Worm (Caenorhabditis elegans) whole organism, L2 larva: ENCODE data around the gene C29F9.9.

Experiments used
- C34F6.9 ChIP-seq: fragments of 150-350 bp; optimal IDR thresholded peaks from 2 replicates; lab custom pipeline; 2014; ENCODE audit warnings: missing biosample characterization, missing genetic modification characterization
- F13H6.1 ChIP-seq: sonication (generic microtip); optimal IDR thresholded peaks from 2 replicates; lab custom pipeline; 2016; ENCODE audit warnings: missing genetic modification characterization, missing compliant biosample characterization
- R02D3.7 ChIP-seq: fragments of 150-350 bp; optimal IDR thresholded peaks from 2 replicates; lab custom pipeline; 2014; ENCODE audit warnings: missing biosample characterization, missing genetic modification characterization
- Y55F3AM.14 ChIP-seq: fragments of 200-800 bp; sonication (Bioruptor generic); optimal IDR thresholded peaks from 2 replicates; lab custom pipeline; 2018; ENCODE audit warnings: mild to moderate bottlenecking, missing genetic modification characterization, missing compliant biosample characterization
- alr-1 ChIP-seq: fragments of 150-350 bp; optimal IDR thresholded peaks from 2 replicates; lab custom pipeline; 2014; ENCODE audit warnings: missing biosample characterization, missing genetic modification characterization
- ama-1 ChIP-seq: fragments of 150-350 bp; optimal IDR thresholded peaks from 2 replicates; lab custom pipeline; 2018; ENCODE audit warnings: inconsistent platforms
- blmp-1 ChIP-seq: sonication (generic microtip); optimal IDR thresholded peaks from 2 replicates; lab custom pipeline; 2017; ENCODE audit warnings: missing genetic modification characterization, mild to moderate bottlenecking, missing compliant biosample characterization, antibody characterized with exemption, moderate library complexity; ENCODE audit not compliant: insufficient read depth
- ceh-16 ChIP-seq: fragments of 150-350 bp; optimal IDR thresholded peaks from 2 replicates; lab custom pipeline; 2014; ENCODE audit warnings: missing biosample characterization, missing genetic modification characterization
- ceh-82 ChIP-seq: fragments of 150-350 bp; optimal IDR thresholded peaks from 2 replicates; lab custom pipeline; 2014; ENCODE audit warnings: missing biosample characterization, missing genetic modification characterization
- crh-2 ChIP-seq: sonication (generic microtip); optimal IDR thresholded peaks from 2 replicates; lab custom pipeline; 2017; ENCODE audit warnings: missing biosample characterization, missing genetic modification characterization
- dmd-4 ChIP-seq: sonication (generic microtip); optimal IDR thresholded peaks from 2 replicates; lab custom pipeline; 2017; ENCODE audit warnings: missing biosample characterization, missing genetic modification characterization
- egl-27 ChIP-seq: sonication (generic microtip); optimal IDR thresholded peaks from 3 replicates; lab custom pipeline; 2017; ENCODE audit warnings: missing biosample characterization, missing genetic modification reagents, missing genetic modification characterization
- elt-1 ChIP-seq: fragments of 150-350 bp; optimal IDR thresholded peaks from 2 replicates; lab custom pipeline; 2014; ENCODE audit warnings: missing biosample characterization, missing genetic modification characterization
- fos-1 ChIP-seq: fragments of 150-350 bp; optimal IDR thresholded peaks from 2 replicates; lab custom pipeline; 2014; ENCODE audit warnings: missing biosample characterization, missing genetic modification characterization
- gmeb-1 ChIP-seq: fragments of 150-350 bp; optimal IDR thresholded peaks from 2 replicates; lab custom pipeline; 2014; ENCODE audit warnings: missing biosample characterization, missing genetic modification characterization
- lin-11 ChIP-seq: fragments of 150-350 bp; sonication (generic microtip); optimal IDR thresholded peaks from 2 replicates; lab custom pipeline; 2014; ENCODE audit warnings: missing biosample characterization, missing genetic modification characterization, inconsistent platforms, mixed read lengths
- lin-13 ChIP-seq: fragments of 150-350 bp; optimal IDR thresholded peaks from 2 replicates; lab custom pipeline; 2014; ENCODE audit warnings: missing biosample characterization, missing genetic modification reagents, missing genetic modification characterization
- lsy-2 ChIP-seq, 2 experiments: fragments of 150-350 bp in 1 of 2; sonication (generic microtip) in 1 of 2; optimal IDR thresholded peaks; 2 replicates each; lab custom pipeline; 2014 to 2017; ENCODE audit warnings: missing biosample characterization in 2 of 2, missing genetic modification characterization in 2 of 2
- mab-5 ChIP-seq: fragments of 150-350 bp; optimal IDR thresholded peaks from 2 replicates; lab custom pipeline; 2014; ENCODE audit warnings: missing biosample characterization, missing genetic modification characterization
- mbf-1 ChIP-seq: sonication (generic microtip); optimal IDR thresholded peaks from 2 replicates; lab custom pipeline; 2017; ENCODE audit warnings: missing biosample characterization, missing genetic modification characterization
- nhr-10 ChIP-seq: sonication (generic microtip); optimal IDR thresholded peaks from 2 replicates; lab custom pipeline; 2017; ENCODE audit warnings: missing biosample characterization, missing genetic modification characterization
- nhr-11 ChIP-seq: fragments of 150-350 bp; optimal IDR thresholded peaks from 2 replicates; lab custom pipeline; 2014; ENCODE audit warnings: missing biosample characterization, missing genetic modification characterization
- nhr-129 ChIP-seq: fragments of 150-350 bp; optimal IDR thresholded peaks from 2 replicates; lab custom pipeline; 2014; ENCODE audit warnings: missing biosample characterization, missing genetic modification characterization
- nhr-21 ChIP-seq: fragments of 150-350 bp; optimal IDR thresholded peaks from 2 replicates; lab custom pipeline; 2014; ENCODE audit warnings: missing biosample characterization, missing genetic modification characterization
- nhr-25 ChIP-seq: fragments of 150-350 bp; sonication (generic microtip); optimal IDR thresholded peaks from 3 replicates; lab custom pipeline; 2014; ENCODE audit warnings: missing biosample characterization, missing genetic modification characterization
- nhr-6 ChIP-seq: fragments of 150-350 bp; optimal IDR thresholded peaks from 2 replicates; lab custom pipeline; 2014; ENCODE audit warnings: missing biosample characterization, missing genetic modification characterization
- peb-1 ChIP-seq: fragments of 150-350 bp; optimal IDR thresholded peaks from 2 replicates; lab custom pipeline; 2014; ENCODE audit warnings: missing biosample characterization, missing genetic modification characterization
- sem-4 ChIP-seq: fragments of 150-350 bp; optimal IDR thresholded peaks from 2 replicates; lab custom pipeline; 2014; ENCODE audit warnings: missing biosample characterization, missing genetic modification reagents, missing genetic modification characterization
- sma-3 ChIP-seq: sonication (generic microtip); optimal IDR thresholded peaks from 2 replicates; lab custom pipeline; 2016; ENCODE audit warnings: missing genetic modification reagents, missing genetic modification characterization, missing compliant biosample characterization
- sma-9 ChIP-seq, 2 experiments: fragments of 150-350 bp in 1 of 2; sonication (generic microtip) in 1 of 2; optimal IDR thresholded peaks; 2 replicates each; lab custom pipeline; 2014 to 2016; ENCODE audit warnings: missing genetic modification characterization in 2 of 2, mild to moderate bottlenecking in 1 of 2, missing biosample characterization in 1 of 2, missing compliant biosample characterization in 1 of 2, missing genetic modification reagents in 1 of 2, moderate library complexity in 1 of 2
- snpc-4 ChIP-seq: fragments of 150-350 bp; optimal IDR thresholded peaks from 2 replicates; lab custom pipeline; 2014; ENCODE audit warnings: missing biosample characterization, missing genetic modification characterization
- unc-55 ChIP-seq: fragments of 150-350 bp; sonication (generic microtip); optimal IDR thresholded peaks from 3 replicates; lab custom pipeline; 2014; ENCODE audit warnings: missing biosample characterization, missing genetic modification reagents, missing genetic modification characterization
- unc-62 ChIP-seq: fragments of 150-350 bp; optimal IDR thresholded peaks from 2 replicates; lab custom pipeline; 2014; ENCODE audit warnings: missing biosample characterization, missing genetic modification reagents, missing genetic modification characterization
- zag-1 ChIP-seq: fragments of 150-350 bp; optimal IDR thresholded peaks from 2 replicates; lab custom pipeline; 2014; ENCODE audit warnings: missing biosample characterization, missing genetic modification characterization
- ztf-1 ChIP-seq: fragments of 200-800 bp; sonication (Bioruptor generic); conservative IDR thresholded peaks from 2 replicates; pipeline ENCODE4 v1.3.6; 2022; ENCODE audit warnings: missing genetic modification characterization, missing compliant biosample characterization
- ztf-4 ChIP-seq: fragments of 150-350 bp; optimal IDR thresholded peaks from 2 replicates; lab custom pipeline; 2014; ENCODE audit warnings: missing biosample characterization, missing genetic modification characterization

C29F9.9 gene

DNA sequence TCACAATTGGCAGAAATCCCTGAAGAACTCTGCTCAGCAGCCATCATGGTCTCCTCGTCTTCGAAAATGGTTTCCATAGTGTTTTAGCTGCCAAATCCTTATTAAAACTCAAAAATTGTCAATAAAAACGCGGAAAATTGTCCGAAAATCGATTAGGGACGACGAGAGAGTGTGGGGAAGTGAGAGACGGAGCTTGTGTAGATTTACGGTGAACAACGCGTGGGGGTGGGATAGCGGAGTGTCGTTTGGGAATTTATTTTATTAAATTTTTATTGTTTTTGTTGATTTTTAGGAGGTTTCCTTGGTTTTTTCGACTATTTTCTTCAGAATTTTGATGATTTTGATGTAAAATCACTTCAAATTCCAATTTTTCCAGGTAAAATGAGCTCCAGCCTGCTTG lies 11.5 kb downstream of the C29F9.9 start, which contains the start of the genes F54C4.4 and mrpl-40:
Gene F54C4.4, minus strand, starts transcription at position 199 of the 400 bp plus-strand sequence.
Gene mrpl-40, plus strand, starts transcription at position 377 of the 400 bp plus-strand sequence.
- TF ChIP-seq crh-2 (tag; lab: Kevin White, UChicago) (peak; percentile 64), F13H6.1 (tag; lab: Kevin White, UChicago) (peak; percentile 56), nhr-25 (tag; lab: Kevin White, UChicago) (peak; percentile 37), mbf-1 (no peak), mab-5 (tag; lab: Kevin White, UChicago) (peak; percentile 33), nhr-21 (tag; lab: Kevin White, UChicago) (peak; percentile 49), gmeb-1 (peak; percentile 73), unc-55 (peak; percentile 81), C34F6.9 (tag; lab: Kevin White, UChicago) (peak; percentile 73), ztf-4 (tag; lab: Kevin White, UChicago) (no peak), snpc-4 (tag; lab: Kevin White, UChicago) (peak; percentile 21), lin-13 (GFP tag; lab: Kevin White, UChicago) (peak; percentile 80), sem-4 (tag; lab: Kevin White, UChicago) (no peak), sma-3 (GFP tag; lab: Kevin White, UChicago) (peak; percentile 75), blmp-1 (peak; percentile 8), ama-1 (lab: Kevin White, UChicago) (no peak), ztf-1 (GFP tag; lab: Robert Waterston, UW) (no peak), nhr-129 (tag; lab: Kevin White, UChicago) (peak; percentile 54), egl-27 (peak; percentile 53), fos-1 (tag; lab: Kevin White, UChicago) (peak; percentile 33), ceh-16 (tag; lab: Kevin White, UChicago) (peak; percentile 43), R02D3.7 (tag; lab: Kevin White, UChicago) (peak; percentile 94), nhr-11 (tag; lab: Kevin White, UChicago) (no peak), nhr-6 (tag; lab: Kevin White, UChicago) (no peak), lin-11 (tag; lab: Kevin White, UChicago) (peak; percentile 20), Y55F3AM.14 (GFP tag; lab: Kevin White, UChicago) (no peak), lsy-2 (tag; optimal IDR thresholded peaks at IDR 0.05; lab: Kevin White, UChicago) (peak; percentile 56 to 82), sma-9 (GFP tag; optimal IDR thresholded peaks at IDR 0.05; lab: Kevin White, UChicago) (peak; percentile 16), sma-9 (tag; optimal IDR thresholded peaks at IDR 0.05; lab: Kevin White, UChicago) (no peak)

DNA sequence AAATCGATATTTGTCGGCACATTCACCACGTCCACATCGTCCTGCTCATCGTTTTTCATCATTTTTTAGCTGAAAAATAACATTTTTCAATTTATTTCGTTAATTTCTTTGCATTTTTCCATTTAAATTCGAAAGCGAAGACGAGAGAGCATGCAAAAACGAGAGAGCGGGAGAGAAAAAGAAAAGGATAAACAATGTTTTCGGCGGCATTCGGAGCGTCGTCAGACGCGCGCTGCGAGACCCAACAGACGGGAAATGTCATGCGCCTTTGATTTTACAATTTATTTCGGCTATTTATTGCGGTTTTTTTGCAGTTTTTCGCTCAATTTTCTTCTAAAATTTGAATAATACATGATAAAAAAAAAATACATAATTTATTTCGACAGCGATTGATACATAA lies 12.4 kb downstream of the C29F9.9 start, which contains the start of gene attf-3:
Gene attf-3, minus strand, starts transcription at position 69 of the 400 bp plus-strand sequence.
- TF ChIP-seq ztf-1 (GFP tag; lab: Robert Waterston, UW) (no peak), nhr-129 (tag; lab: Kevin White, UChicago) (peak; percentile 73), egl-27 (no peak), lin-13 (GFP tag; lab: Kevin White, UChicago) (peak; percentile 78), nhr-25 (tag; lab: Kevin White, UChicago) (peak; percentile 40), C34F6.9 (tag; lab: Kevin White, UChicago) (peak; percentile 78), unc-55 (peak; percentile 88), gmeb-1 (peak; percentile 62), lin-11 (tag; lab: Kevin White, UChicago) (peak; percentile 71), alr-1 (tag; lab: Kevin White, UChicago) (no peak), crh-2 (tag; lab: Kevin White, UChicago) (peak; percentile 72), lsy-2 (tag; optimal IDR thresholded peaks at IDR 0.05; lab: Kevin White, UChicago) (peak; percentile 20 to 84), sma-3 (GFP tag; lab: Kevin White, UChicago) (peak; percentile 53), F13H6.1 (tag; lab: Kevin White, UChicago) (peak; percentile 35), R02D3.7 (tag; lab: Kevin White, UChicago) (peak; percentile 17)

DNA sequence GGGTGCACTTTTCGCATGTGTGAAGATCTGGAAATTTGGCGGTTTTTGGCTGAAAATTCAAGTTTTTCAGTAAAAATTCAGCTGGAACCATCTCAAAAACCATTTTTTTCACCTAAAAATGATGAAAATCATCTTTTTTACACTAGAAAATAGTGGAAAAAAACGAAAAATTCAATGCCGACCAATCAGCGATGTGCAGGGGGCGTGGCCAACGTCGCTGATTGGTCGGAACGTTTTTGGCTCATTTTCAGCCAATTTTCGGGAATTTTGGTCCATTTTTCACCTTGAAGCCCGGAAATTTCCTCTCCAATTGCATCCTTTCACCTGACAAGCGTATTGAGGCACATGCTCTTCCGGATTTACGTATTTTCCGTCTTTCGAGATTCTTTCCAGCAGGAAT lies 14.3 kb downstream of the C29F9.9 start:
- TF ChIP-seq alr-1 (tag; lab: Kevin White, UChicago), result no peak
- TF ChIP-seq peb-1 (tag; lab: Kevin White, UChicago), result no peak
- TF ChIP-seq ztf-1 (GFP tag; lab: Robert Waterston, UW), result no peak
- TF ChIP-seq snpc-4 (tag; lab: Kevin White, UChicago), result no peak
- TF ChIP-seq nhr-10 (tag; lab: Kevin White, UChicago), result no peak
- no peak for TF ChIP-seq mab-5 (tag; lab: Kevin White, UChicago)
- TF ChIP-seq unc-62 (GFP tag; lab: Kevin White, UChicago), result no peak
- no peak for TF ChIP-seq ceh-82
- TF ChIP-seq egl-27, result no peak
- TF ChIP-seq dmd-4 (tag; lab: Kevin White, UChicago), result no peak

DNA sequence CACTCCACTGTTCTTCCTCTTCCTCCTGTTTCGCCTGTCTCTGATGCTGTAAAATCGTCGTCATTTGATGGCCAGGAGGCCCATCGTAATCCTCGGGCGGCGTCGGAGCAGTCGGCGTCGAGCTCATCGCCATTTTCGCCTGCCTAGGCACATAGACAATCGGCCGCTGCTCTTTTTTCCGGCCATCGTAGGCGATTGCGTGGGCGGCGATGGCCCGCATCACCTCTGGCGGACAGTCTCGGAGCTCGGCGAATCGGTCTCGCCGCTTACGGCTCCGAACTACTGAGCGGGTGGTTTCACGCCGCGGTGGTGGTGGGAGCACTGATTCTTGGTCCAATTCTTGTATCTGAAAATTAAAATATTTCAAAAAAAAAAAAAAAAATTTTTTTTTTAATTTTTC lies 26.6 kb downstream of the C29F9.9 start:
- TF ChIP-seq nhr-25 (tag; lab: Kevin White, UChicago), result no peak
- no peak for TF ChIP-seq ama-1 (lab: Kevin White, UChicago)
- no peak for TF ChIP-seq nhr-129 (tag; lab: Kevin White, UChicago)
- no peak for TF ChIP-seq zag-1 (tag; lab: Kevin White, UChicago)
- TF ChIP-seq F13H6.1 (tag; lab: Kevin White, UChicago), result no peak
- TF ChIP-seq elt-1, result no peak
- no peak for TF ChIP-seq lin-13 (GFP tag; lab: Kevin White, UChicago)
- no peak for TF ChIP-seq C34F6.9 (tag; lab: Kevin White, UChicago)
- TF ChIP-seq, all 48 proteins: peak for 0
